Fruit fly (Drosophila melanogaster): ENCODE results near the gene CG9287.
A peak's percentile ranks its signal among the peaks of the same experiment; 100 is the strongest.

CG9287 gene

DNA sequence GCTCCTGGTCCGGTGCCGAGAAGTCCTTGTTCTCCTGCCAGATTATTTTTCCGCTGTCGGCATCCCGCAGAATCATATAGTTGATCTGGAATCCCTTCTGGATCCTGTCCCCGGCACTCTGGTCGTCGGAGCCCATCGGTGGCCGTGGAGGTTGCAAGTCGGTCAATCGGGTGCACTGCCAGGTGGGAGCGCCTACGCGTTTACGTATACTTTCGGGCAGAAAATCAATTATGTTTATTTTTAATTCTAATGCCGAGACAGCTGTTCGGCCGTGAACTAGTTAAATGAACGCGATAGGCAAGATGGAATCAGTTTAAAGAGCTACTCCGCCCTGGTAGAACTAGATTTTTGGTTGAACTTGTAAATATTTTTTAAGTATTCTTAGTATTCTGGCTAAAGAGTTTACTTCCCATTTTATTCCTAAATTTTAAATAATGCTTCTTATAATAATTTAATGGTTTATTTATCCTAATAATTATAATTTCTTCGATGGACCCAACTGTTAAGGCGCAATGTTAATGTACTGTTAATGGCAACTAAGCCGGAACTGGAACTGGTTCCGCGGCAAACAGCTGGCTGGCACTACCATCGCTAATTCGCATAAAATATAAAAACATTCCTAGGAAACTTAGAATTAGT is 6.2 kb upstream of the CG9287 start, which contains the start of the genes PrBP and Trs23 (continued):
- TF ChIP-seq unc-4 (GFP tag; IDR thresholded peaks at IDR 0.05; ENCODE audit: partially characterized antibody) (peak; percentile 59), Sry-δ (GFP tag; optimal IDR thresholded peaks at IDR 0.05) (peak; percentile 62), Opbp (GFP tag; IDR thresholded peaks at IDR 0.05; ENCODE audit: partially characterized antibody) (0 out of 3 replicates have a peak, but pooled peaks have one; percentile 11), chinmo (GFP tag; IDR thresholded peaks at IDR 0.05; ENCODE audit: partially characterized antibody) (peak; percentile 42; the same call in 1 of the 4 replicates), aop (GFP tag; IDR thresholded peaks at IDR 0.05) (no peak), crp (GFP tag; optimal IDR thresholded peaks at IDR 0.05) (peak; percentile 61 to 94), CG34224 (GFP tag; IDR thresholded peaks at IDR 0.05; ENCODE audit: partially characterized antibody) (peak; percentile 33; the same call in 1 of the 3 replicates), mld (GFP tag; IDR thresholded peaks at IDR 0.05; ENCODE audit: partially characterized antibody) (peak; percentile 45; the same call in 1 of the 3 replicates), CG17361 (GFP tag; IDR thresholded peaks at IDR 0.05) (peak; percentile 36; the same call in 1 of the 3 replicates), CG11093 (GFP tag; IDR thresholded peaks at IDR 0.05) (no peak), HLH4C (GFP tag; IDR thresholded peaks at IDR 0.05; ENCODE audit: partially characterized antibody) (peak; percentile 36; the same call in 1 of the 3 replicates), inv (GFP tag; IDR thresholded peaks at IDR 0.05; ENCODE audit: partially characterized antibody) (peak; percentile 61; the same call in 1 of the 2 replicates), CG17829 (tag; optimal IDR thresholded peaks at IDR 0.05) (peak; percentile 32), CG6175 (GFP tag; IDR thresholded peaks at IDR 0.05) (no peak), knrl (GFP tag; IDR thresholded peaks at IDR 0.05; ENCODE audit: partially characterized antibody) (peak; percentile 78), Dad (GFP tag; optimal IDR thresholded peaks at IDR 0.05) (no peak), Lhr (GFP tag; optimal IDR thresholded peaks at IDR 0.05) (peak; percentile 32), MESR4 (GFP tag; optimal IDR thresholded peaks at IDR 0.05) (peak; percentile 42), Sin3A (optimal IDR thresholded peaks at IDR 0.05) (peak; percentile 42), CG7928 (GFP tag; optimal IDR thresholded peaks at IDR 0.05) (peak; percentile 87), repo (GFP tag; optimal IDR thresholded peaks at IDR 0.05) (no peak), MBD-R2 (GFP tag; IDR thresholded peaks at IDR 0.05) (peak; percentile 38; the same call in 1 of the 2 replicates), Bteb2 (GFP tag; optimal IDR thresholded peaks at IDR 0.05) (no peak), croc (GFP tag; conservative IDR thresholded peaks at IDR 0.05) (no peak), phol (tag; optimal IDR thresholded peaks at IDR 0.05) (peak; percentile 3), sr (GFP tag; IDR thresholded peaks at IDR 0.05) (peak; percentile 59; the same call in 1 of the 3 replicates), btn (GFP tag; optimal IDR thresholded peaks at IDR 0.05) (no peak), Rfx (GFP tag; IDR thresholded peaks at IDR 0.05) (no peak), sob (GFP tag; IDR thresholded peaks at IDR 0.05) (no peak), eve (GFP tag; optimal IDR thresholded peaks at IDR 0.05) (no peak), onecut (GFP tag; IDR thresholded peaks at IDR 0.05) (peak; percentile 54)

DNA sequence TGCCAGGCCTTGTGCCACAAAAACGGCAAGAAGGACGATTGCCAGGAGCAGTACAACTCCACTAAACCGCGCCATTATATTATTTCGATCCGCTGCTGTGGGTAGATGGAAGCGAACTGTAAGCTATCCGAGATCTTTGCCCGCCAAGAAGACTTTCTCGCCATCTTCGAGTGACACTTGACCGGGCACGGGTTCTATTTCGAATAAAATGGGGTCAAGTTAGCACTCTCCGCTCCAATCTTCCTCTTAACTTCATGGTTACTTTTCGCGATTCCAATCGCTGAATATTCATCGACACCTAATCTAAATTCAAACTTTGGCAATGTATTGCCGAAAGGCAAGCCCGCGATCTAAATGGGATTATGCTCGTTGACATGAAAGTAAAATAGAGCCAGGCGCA is 4.7 kb upstream of the CG9287 start, which contains the start of gene CG9289:
Gene CG9289 (minus strand): TSS at position 101 of the 400 bp plus-strand sequence.
- TF ChIP-seq oc (tag; optimal IDR thresholded peaks at IDR 0.05) (no peak), gce (GFP tag; IDR thresholded peaks at IDR 0.05) (no peak), CG9797 (GFP tag; optimal IDR thresholded peaks at IDR 0.05) (no peak), croc (GFP tag; conservative IDR thresholded peaks at IDR 0.05) (no peak), nmo (GFP tag; optimal IDR thresholded peaks at IDR 0.05) (no peak), CG8765 (GFP tag; IDR thresholded peaks at IDR 0.05) (no peak), CG2889 (GFP tag; IDR thresholded peaks at IDR 0.05) (no peak), CG18619 (GFP tag; optimal IDR thresholded peaks at IDR 0.05) (no peak), insv (GFP tag; optimal IDR thresholded peaks at IDR 0.05) (no peak), wor (GFP tag; IDR thresholded peaks at IDR 0.05) (no peak), Deaf1 (tag; optimal IDR thresholded peaks at IDR 0.05) (no peak), org-1 (GFP tag; optimal IDR thresholded peaks at IDR 0.05) (no peak), CG17829 (tag; optimal IDR thresholded peaks at IDR 0.05) (no peak), lmd (GFP tag; IDR thresholded peaks at IDR 0.05) (no peak), exex (tag; optimal IDR thresholded peaks at IDR 0.05) (no peak), tap (tag; optimal IDR thresholded peaks at IDR 0.05) (no peak), fu2 (GFP tag; optimal IDR thresholded peaks at IDR 0.05) (no peak), Fer1 (GFP tag; optimal IDR thresholded peaks at IDR 0.05) (no peak), crc (GFP tag; optimal IDR thresholded peaks at IDR 0.05) (no peak), luna (GFP tag; optimal IDR thresholded peaks at IDR 0.05) (no peak)

Measured in whole organism, embryonic.